Worm (Caenorhabditis elegans) whole organism, early embryonic: ENCODE data around the gene clec-255.

Experiments used
- B0310.2 ChIP-seq: sonication (generic microtip); optimal IDR thresholded peaks from 2 replicates; lab custom pipeline; 2016; ENCODE audit warnings: mild to moderate bottlenecking, missing genetic modification characterization, missing compliant biosample characterization
- F13C5.2 ChIP-seq: sonication (generic microtip); optimal IDR thresholded peaks from 2 replicates; lab custom pipeline; 2017; ENCODE audit warnings: mild to moderate bottlenecking, missing genetic modification characterization, inconsistent platforms, missing compliant biosample characterization
- ama-1 ChIP-seq: fragments of 150-350 bp; optimal IDR thresholded peaks from 2 replicates; lab custom pipeline; 2014
- ceh-13 ChIP-seq: fragments of 200-800 bp; sonication (Bioruptor generic); optimal IDR thresholded peaks from 2 replicates; lab custom pipeline; 2018; ENCODE audit warnings: mild to moderate bottlenecking, missing genetic modification characterization, missing compliant biosample characterization
- ets-7 ChIP-seq: sonication (generic microtip); optimal IDR thresholded peaks from 2 replicates; lab custom pipeline; 2016; ENCODE audit warnings: missing genotype, missing genetic modification characterization, missing compliant biosample characterization
- flt-1 ChIP-seq: fragments of 200-800 bp; sonication (Bioruptor generic); IDR thresholded peaks from 2 replicates; pipeline ENCODE4 v1.3.6; 2022; ENCODE audit warnings: missing genetic modification characterization, missing compliant biosample characterization
- hmbx-1 ChIP-seq: sonication (generic microtip); optimal IDR thresholded peaks from 2 replicates; lab custom pipeline; 2016; ENCODE audit warnings: mild to moderate bottlenecking, missing genetic modification characterization, missing compliant biosample characterization
- hmg-4 ChIP-seq: fragments of 200-800 bp; sonication (Bioruptor generic); optimal IDR thresholded peaks from 2 replicates; lab custom pipeline; 2018; ENCODE audit warnings: mild to moderate bottlenecking, missing genetic modification characterization, missing compliant biosample characterization
- hnd-1 ChIP-seq: sonication (generic microtip); optimal IDR thresholded peaks from 2 replicates; lab custom pipeline; 2016; ENCODE audit warnings: missing genetic modification characterization, missing compliant biosample characterization
- pes-1 ChIP-seq: fragments of 200-800 bp; sonication (Bioruptor generic); IDR thresholded peaks from 2 replicates; pipeline ENCODE4 v1.3.6; 2022; ENCODE audit warnings: missing genetic modification reagents, missing genetic modification characterization, missing compliant biosample characterization
- sea-1 ChIP-seq: fragments of 200-800 bp; sonication (Bioruptor generic); conservative IDR thresholded peaks from 2 replicates; pipeline ENCODE4 v1.3.6; 2022; ENCODE audit warnings: missing genetic modification characterization, missing compliant biosample characterization
- tbx-37 ChIP-seq: fragments of 200-800 bp; sonication (Bioruptor generic); conservative IDR thresholded peaks from 2 replicates; pipeline ENCODE4 v1.3.6; 2022; ENCODE audit warnings: missing genetic modification reagents, missing genetic modification characterization, missing compliant biosample characterization

DNA sequence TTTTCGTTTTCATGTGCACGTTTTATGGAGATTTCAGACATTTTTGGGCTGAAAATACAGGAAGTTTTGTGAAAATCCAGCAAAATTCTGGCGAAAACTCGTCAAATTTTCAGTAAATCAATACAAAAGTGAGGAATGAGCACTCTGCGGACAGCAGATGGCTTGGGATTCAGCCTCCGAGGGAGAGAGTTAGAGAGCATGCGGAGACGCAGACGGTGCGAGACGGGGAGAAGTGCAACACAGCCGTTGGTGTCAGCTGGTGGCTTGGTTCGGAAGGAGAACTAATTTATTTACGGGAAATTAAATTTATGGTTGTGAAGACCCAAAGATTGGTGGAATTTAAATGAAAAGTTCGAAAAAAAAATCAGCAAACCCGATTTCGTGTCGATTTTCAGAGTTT lies 38.1 kb upstream of the clec-255 start, which contains the start of gene C54E10.6:
- TF ChIP-seq ama-1 (lab: Kevin White, UChicago) (no peak), tbx-37 (GFP tag; lab: Robert Waterston, UW) (no peak), hnd-1 (tag; lab: Kevin White, UChicago) (no peak), hmg-4 (no peak), F13C5.2 (tag; lab: Kevin White, UChicago) (peak; percentile 43), B0310.2 (tag; lab: Kevin White, UChicago) (no peak), sea-1 (GFP tag; lab: Robert Waterston, UW) (no peak), hmbx-1 (tag; lab: Kevin White, UChicago) (no peak), pes-1 (GFP tag; lab: Robert Waterston, UW) (no peak), ceh-13 (GFP tag; lab: Kevin White, UChicago) (no peak), flt-1 (GFP tag; lab: Robert Waterston, UW) (no peak), ets-7 (no peak)
